Fruit fly (Drosophila melanogaster): Measurements from ENCODE around the gene U2af38.
A peak's percentile ranks its signal among the peaks of the same experiment; 100 is the strongest.

Gene U2af38

DNA sequence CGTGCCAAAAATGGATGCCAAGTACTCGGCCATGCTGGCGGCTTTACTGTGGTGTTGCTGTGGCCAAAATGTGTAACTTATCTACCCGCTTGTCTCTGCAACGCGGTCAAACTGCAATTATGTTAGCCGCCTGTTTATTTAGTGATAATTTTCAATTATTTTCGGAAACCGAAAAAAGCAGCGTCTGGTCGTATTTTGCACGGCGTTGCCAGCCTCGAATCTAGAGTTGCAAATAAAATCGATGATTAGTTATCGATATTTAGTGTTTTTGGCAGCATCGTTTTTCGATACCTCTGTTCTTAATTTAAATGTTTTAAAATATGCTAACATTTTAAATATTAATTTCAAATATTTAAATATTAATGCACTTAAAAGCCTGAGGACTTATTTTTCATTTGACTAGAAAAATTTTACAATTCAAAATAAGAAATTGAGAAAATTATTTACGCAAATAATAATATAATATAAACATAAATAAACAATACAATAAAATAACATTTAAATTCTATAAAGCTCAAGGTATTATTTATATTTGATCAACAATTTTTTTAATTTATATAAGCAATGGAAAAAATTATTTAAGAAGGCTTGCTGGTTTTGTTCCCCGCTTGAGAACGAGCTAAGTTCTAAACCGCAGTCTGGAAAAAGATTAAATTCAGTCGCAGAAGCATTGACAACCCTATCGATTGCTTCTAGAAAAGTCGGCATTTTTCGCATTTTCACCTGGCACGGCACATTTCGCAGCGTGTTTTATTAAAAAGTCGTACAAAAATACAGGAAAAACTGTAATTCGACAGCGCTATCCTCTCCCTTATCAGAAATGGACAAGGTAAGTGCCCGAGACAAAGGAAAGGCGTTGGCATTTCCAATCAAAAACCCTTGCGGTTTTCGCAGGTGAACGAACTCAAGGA, at the start of gene U2af38, which contains the start of gene Stip1 (continued):
- TF ChIP-seq fd102C (GFP tag; optimal IDR thresholded peaks at IDR 0.05) (no peak), Eip74EF (GFP tag; optimal IDR thresholded peaks at IDR 0.05) (no peak), Chrac-16 (GFP tag; optimal IDR thresholded peaks at IDR 0.05) (peak; percentile 2), ATbp (GFP tag; optimal IDR thresholded peaks at IDR 0.05) (no peak), zen (tag; optimal IDR thresholded peaks at IDR 0.05) (no peak), CG10209 (GFP tag; optimal IDR thresholded peaks at IDR 0.05) (no peak), Sry-β (GFP tag; optimal IDR thresholded peaks at IDR 0.05) (no peak), CG17568 (GFP tag; optimal IDR thresholded peaks at IDR 0.05) (no peak), CG13624 (GFP tag; optimal IDR thresholded peaks at IDR 0.05) (no peak), Taf1 (GFP tag; IDR thresholded peaks at IDR 0.05) (no peak), Jarid2 (GFP tag; optimal IDR thresholded peaks at IDR 0.05) (no peak), CG17802 (tag; optimal IDR thresholded peaks at IDR 0.05) (no peak), gfzf (GFP tag; optimal IDR thresholded peaks at IDR 0.05) (peak; percentile 56), CG12236 (GFP tag; optimal IDR thresholded peaks at IDR 0.05) (no peak), MBD-R2 (GFP tag; IDR thresholded peaks at IDR 0.05) (peak; percentile 55), CG12299 (tag; optimal IDR thresholded peaks at IDR 0.05) (no peak), CG14050 (GFP tag; IDR thresholded peaks at IDR 0.05) (no peak), CG1792 (GFP tag; optimal IDR thresholded peaks at IDR 0.05) (no peak), CG2712 (tag; optimal IDR thresholded peaks at IDR 0.05) (peak; percentile 48), eve (GFP tag; optimal IDR thresholded peaks at IDR 0.05) (no peak), Fer1 (GFP tag; optimal IDR thresholded peaks at IDR 0.05) (no peak), Doc3 (GFP tag; IDR thresholded peaks at IDR 0.05; ENCODE audit: partially characterized antibody) (peak; percentile 61), Lhr (GFP tag; optimal IDR thresholded peaks at IDR 0.05) (peak; percentile 35), lilli (GFP tag; optimal IDR thresholded peaks at IDR 0.05) (peak; percentile 14), tin (GFP tag; optimal IDR thresholded peaks at IDR 0.05) (peak; percentile 31), CG14667 (GFP tag; IDR thresholded peaks at IDR 0.05) (no peak), CG4707 (GFP tag; optimal IDR thresholded peaks at IDR 0.05) (no peak), Bgb (GFP tag; IDR thresholded peaks at IDR 0.05; ENCODE audit: partially characterized antibody) (peak; percentile 62), Lim3 (GFP tag; IDR thresholded peaks at IDR 0.05) (no peak), ssp (GFP tag; IDR thresholded peaks at IDR 0.05) (0 out of 2 replicates have a peak, but pooled peaks have one; percentile 12), fd3F (GFP tag; optimal IDR thresholded peaks at IDR 0.05) (no peak), Poxn (GFP tag; IDR thresholded peaks at IDR 0.05) (no peak), CG17912 (GFP tag; optimal IDR thresholded peaks at IDR 0.05) (no peak), dpn (GFP tag; optimal IDR thresholded peaks at IDR 0.05) (peak in 1 of 2 experiments; percentile 2), CG7987 (GFP tag; optimal IDR thresholded peaks at IDR 0.05) (no peak), CG4820 (GFP tag; optimal IDR thresholded peaks at IDR 0.05) (no peak), CG15479 (GFP tag; optimal IDR thresholded peaks at IDR 0.05) (no peak), CG33213 (GFP tag; optimal IDR thresholded peaks at IDR 0.05) (no peak), CG17829 (tag; optimal IDR thresholded peaks at IDR 0.05) (peak; percentile 55), Ssrp (tag; optimal IDR thresholded peaks at IDR 0.05) (no peak), sens-2 (GFP tag; IDR thresholded peaks at IDR 0.05) (no peak), vvl (GFP tag; IDR thresholded peaks at IDR 0.05) (peak; percentile 42; the same call in 1 of the 2 replicates), crc (GFP tag; optimal IDR thresholded peaks at IDR 0.05) (no peak), CG7839 (tag; optimal IDR thresholded peaks at IDR 0.05) (peak; percentile 20), wek (GFP tag; optimal IDR thresholded peaks at IDR 0.05) (no peak), CG30020 (tag; optimal IDR thresholded peaks at IDR 0.05) (peak; percentile 33), CG8944 (GFP tag; optimal IDR thresholded peaks at IDR 0.05) (peak; percentile 2), GATAe (GFP tag; conservative IDR thresholded peaks at IDR 0.05) (no peak)
